Fruit fly (Drosophila melanogaster) whole organism, prepupa: Measurements from ENCODE around the gene Mtpalpha.

Experiments used
- CG1621 ChIP-seq: fragments of 200-800 bp; sonication (Bioruptor generic); optimal IDR thresholded peaks from 3 replicates; lab custom pipeline; 2018; ENCODE audit warnings: missing biosample characterization, mild to moderate bottlenecking, missing genetic modification characterization
- CG16779 ChIP-seq: fragments of 200-800 bp; sonication (Bioruptor generic); optimal IDR thresholded peaks from 3 replicates; lab custom pipeline; 2017; ENCODE audit warnings: missing biosample characterization, mild to moderate bottlenecking, missing genetic modification characterization
- CG4318 ChIP-seq: fragments of 200-800 bp; sonication (Bioruptor generic); optimal IDR thresholded peaks from 3 replicates; lab custom pipeline; 2017; ENCODE audit warnings: missing biosample characterization, mild to moderate bottlenecking, missing genetic modification characterization
- OdsH ChIP-seq: fragments of 200-800 bp; sonication (Bioruptor generic); optimal IDR thresholded peaks from 3 replicates; lab custom pipeline; 2016; ENCODE audit warnings: missing biosample characterization, missing genetic modification characterization
- achi ChIP-seq: fragments of 200-800 bp; sonication (Bioruptor generic); optimal IDR thresholded peaks from 3 replicates; lab custom pipeline; 2016; ENCODE audit warnings: missing biosample characterization, missing genetic modification characterization

DNA sequence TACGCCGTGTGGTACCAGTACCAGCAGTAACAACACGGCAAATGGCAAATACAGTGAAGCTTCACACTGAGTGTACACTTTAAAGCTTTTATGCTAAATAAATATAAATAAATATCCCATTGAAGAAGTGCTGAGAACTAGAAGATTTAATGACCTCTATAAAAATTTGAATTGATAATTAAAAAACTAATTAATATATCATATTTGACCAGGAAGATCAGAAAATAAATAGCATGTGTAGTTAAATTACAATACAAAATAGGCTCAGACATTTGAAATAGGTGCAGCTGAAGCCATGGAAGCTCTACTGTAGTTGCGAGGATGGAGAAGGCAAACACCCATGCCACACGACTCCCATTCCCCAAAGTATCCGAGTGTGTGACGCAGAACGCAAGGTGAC lies 12.0 kb downstream of the Mtpalpha start:
- no peak for TF ChIP-seq CG1621 (tag; lab: Kevin White, UChicago)
- peak; percentile 67 for TF ChIP-seq achi
- TF ChIP-seq CG4318 (GFP tag; lab: Kevin White, UChicago): peak; percentile 64
- TF ChIP-seq OdsH (GFP tag; lab: Kevin White, UChicago): no peak
- TF ChIP-seq CG16779 (tag; lab: Kevin White, UChicago): no peak
